Worm (Caenorhabditis elegans): ENCODE measurements around the gene C38C3.6.

- TF ChIP-seq dmd-4 (tag; optimal IDR thresholded peaks at IDR 0.05; ENCODE audit: borderline replicate concordance) (no peak), pha-2 (tag; optimal IDR thresholded peaks at IDR 0.05) (no peak), ama-1 (optimal IDR thresholded peaks at IDR 0.05) (no peak), ceh-24 (tag; optimal IDR thresholded peaks at IDR 0.05) (no peak), nhr-11 (tag; optimal IDR thresholded peaks at IDR 0.05) (no peak), ceh-9 (tag; optimal IDR thresholded peaks at IDR 0.05) (no peak), tbx-2 (tag; optimal IDR thresholded peaks at IDR 0.05) (no peak), sox-4 (tag; optimal IDR thresholded peaks at IDR 0.05) (no peak), lin-11 (tag; optimal IDR thresholded peaks at IDR 0.05) (no peak), pag-3 (tag; optimal IDR thresholded peaks at IDR 0.05; ENCODE audit: borderline replicate concordance) (no peak), hlh-6 (tag; optimal IDR thresholded peaks at IDR 0.05) (no peak), sox-2 (GFP tag; IDR thresholded peaks at IDR 0.05) (no peak), fkh-6 (tag; optimal IDR thresholded peaks at IDR 0.05) (no peak)
Observed at ce11 chrV:1472569-1472968, 18.8 kb downstream of the C38C3.6 start.
